Worm (Caenorhabditis elegans): ENCODE measurements around the gene F02C12.2.
A peak's percentile ranks its signal among the peaks of the same experiment; 100 is the strongest.

The F02C12.2 gene

ce11 chrX:13356469-13356868 is 42.7 kb downstream of the F02C12.2 start (continued):
- TF ChIP-seq nhr-6 (tag; optimal IDR thresholded peaks at IDR 0.05) (peak; percentile 14), zag-1 (tag; optimal IDR thresholded peaks at IDR 0.05) (no peak), nhr-41 (GFP tag; IDR thresholded peaks at IDR 0.05) (no peak), ZK546.5 (tag; optimal IDR thresholded peaks at IDR 0.05) (no peak), tag-97 (GFP tag; IDR thresholded peaks at IDR 0.05) (no peak), spr-1 (tag; optimal IDR thresholded peaks at IDR 0.05) (no peak), zfp-3 (GFP tag; conservative IDR thresholded peaks at IDR 0.05) (0 out of 2 replicates have a peak, but pooled peaks have one; percentile 32), F37D6.2 (tag; optimal IDR thresholded peaks at IDR 0.05) (no peak), gei-8 (GFP tag; optimal IDR thresholded peaks at IDR 0.05) (peak; percentile 94), hmg-1.1 (GFP tag; IDR thresholded peaks at IDR 0.05) (0 out of 2 replicates have a peak, but pooled peaks have one; percentile 41), snpc-1.2 (GFP tag; IDR thresholded peaks at IDR 0.05) (no peak), daf-8 (GFP tag; IDR thresholded peaks at IDR 0.05) (no peak), snpc-4 (tag; optimal IDR thresholded peaks at IDR 0.05) (no peak), daf-16 (GFP tag; optimal IDR thresholded peaks at IDR 0.05) (no peak), daf-16 (tag; optimal IDR thresholded peaks at IDR 0.05) (peak; percentile 35), ceh-44 (GFP tag; IDR thresholded peaks at IDR 0.05) (no peak), nhr-77 (tag; optimal IDR thresholded peaks at IDR 0.05) (peak; percentile 75), nhr-48 (tag; optimal IDR thresholded peaks at IDR 0.05) (peak; percentile 98), R02D3.7 (tag; optimal IDR thresholded peaks at IDR 0.05) (no peak), egl-43 (GFP tag; IDR thresholded peaks at IDR 0.05) (no peak), F10B5.3 (tag; optimal IDR thresholded peaks at IDR 0.05) (no peak), zfp-2 (tag; optimal IDR thresholded peaks at IDR 0.05) (no peak), F26F4.8 (GFP tag; conservative IDR thresholded peaks at IDR 0.05) (no peak), lin-1 (GFP tag; IDR thresholded peaks at IDR 0.05) (peak; percentile 90), nhr-111 (GFP tag; optimal IDR thresholded peaks at IDR 0.05) (no peak), nhr-28 (tag; optimal IDR thresholded peaks at IDR 0.05) (peak; percentile 92), tra-1 (GFP tag; IDR thresholded peaks at IDR 0.05) (peak; percentile 88), nhr-76 (tag; optimal IDR thresholded peaks at IDR 0.05) (peak; percentile 57), mdt-29 (GFP tag; IDR thresholded peaks at IDR 0.05) (0 out of 2 replicates have a peak, but pooled peaks have one; percentile 60), nhr-11 (tag; optimal IDR thresholded peaks at IDR 0.05) (peak; percentile 70), lsy-2 (tag; optimal IDR thresholded peaks at IDR 0.05) (peak; percentile 60 to 71), zip-11 (GFP tag; IDR thresholded peaks at IDR 0.05) (no peak), hif-1 (tag; optimal IDR thresholded peaks at IDR 0.05) (peak in 1 of 2 experiments; percentile 82), arid-1 (GFP tag; conservative IDR thresholded peaks at IDR 0.05) (no peak), ZK337.2 (GFP tag; IDR thresholded peaks at IDR 0.05) (no peak), lin-13 (GFP tag; optimal IDR thresholded peaks at IDR 0.05) (no peak), ceh-32 (tag; optimal IDR thresholded peaks at IDR 0.05; ENCODE audit: poor library complexity) (no peak), ceh-28 (tag; optimal IDR thresholded peaks at IDR 0.05) (no peak), ceh-62 (tag; optimal IDR thresholded peaks at IDR 0.05) (no peak), set-16 (GFP tag; IDR thresholded peaks at IDR 0.05) (no peak), mdl-1 (tag; optimal IDR thresholded peaks at IDR 0.05) (peak; percentile 89 to 92), skn-1 (tag; optimal IDR thresholded peaks at IDR 0.05) (no peak), dmd-8 (GFP tag; IDR thresholded peaks at IDR 0.05) (no peak), madf-5 (GFP tag; IDR thresholded peaks at IDR 0.05) (no peak), duxl-1 (tag; optimal IDR thresholded peaks at IDR 0.05; ENCODE audit: poor library complexity) (no peak), daf-19 (GFP tag; conservative IDR thresholded peaks at IDR 0.05) (no peak), dmd-9 (GFP tag; IDR thresholded peaks at IDR 0.05) (no peak), ctbp-1 (GFP tag; IDR thresholded peaks at IDR 0.05) (no peak), dmd-6 (GFP tag; IDR thresholded peaks at IDR 0.05) (peak; percentile 98), hlh-30 (tag; optimal IDR thresholded peaks at IDR 0.05; ENCODE audit: insufficient read depth) (peak; percentile 84), unc-130 (GFP tag; optimal IDR thresholded peaks at IDR 0.05) (no peak), hlh-11 (tag; optimal IDR thresholded peaks at IDR 0.05) (peak; percentile 94)

Data from whole organism, L4 larva.